Worm (Caenorhabditis elegans) whole organism, L3 larva: ENCODE measurements around the gene oac-29.

Source experiments
- R02D3.7 ChIP-seq: fragments of 150-350 bp; optimal IDR thresholded peaks from 2 replicates; lab custom pipeline; 2014; ENCODE audit warnings: missing biosample characterization, missing genetic modification characterization
- ZK546.5 ChIP-seq: sonication (generic microtip); optimal IDR thresholded peaks from 2 replicates; lab custom pipeline; 2017; ENCODE audit warnings: missing biosample characterization, missing genetic modification characterization
- aly-2 ChIP-seq: fragments of 150-350 bp; optimal IDR thresholded peaks from 2 replicates; lab custom pipeline; 2014; ENCODE audit warnings: missing biosample characterization, missing genetic modification characterization
- ceh-28 ChIP-seq: fragments of 150-350 bp; optimal IDR thresholded peaks from 2 replicates; lab custom pipeline; 2014; ENCODE audit warnings: missing biosample characterization, missing genetic modification reagents, missing genetic modification characterization
- ceh-82 ChIP-seq: fragments of 150-350 bp; optimal IDR thresholded peaks from 2 replicates; lab custom pipeline; 2014; ENCODE audit warnings: missing biosample characterization, missing genetic modification characterization
- ceh-9 ChIP-seq: sonication (generic microtip); optimal IDR thresholded peaks from 2 replicates; lab custom pipeline; 2018; ENCODE audit warnings: missing biosample characterization, missing genetic modification characterization
- daf-12 ChIP-seq: fragments of 150-350 bp; optimal IDR thresholded peaks from 2 replicates; lab custom pipeline; 2014; ENCODE audit warnings: missing biosample characterization, missing genetic modification reagents, missing genetic modification characterization
- egl-27 ChIP-seq: sonication (generic microtip); optimal IDR thresholded peaks from 4 replicates; lab custom pipeline; 2017; ENCODE audit warnings: missing biosample characterization, missing genetic modification reagents, missing genetic modification characterization
- egl-5 ChIP-seq: fragments of 150-350 bp; optimal IDR thresholded peaks from 2 replicates; lab custom pipeline; 2017; ENCODE audit warnings: missing biosample characterization, missing genetic modification reagents, missing genetic modification characterization, inconsistent platforms
- elt-1 ChIP-seq: fragments of 150-350 bp; optimal IDR thresholded peaks from 2 replicates; lab custom pipeline; 2014; ENCODE audit warnings: missing biosample characterization, missing genetic modification characterization
- elt-2 ChIP-seq: sonication (generic microtip); optimal IDR thresholded peaks from 2 replicates; lab custom pipeline; 2016; ENCODE audit warnings: missing genetic modification reagents, mild to moderate bottlenecking, missing genetic modification characterization, missing compliant biosample characterization
- elt-3 ChIP-seq, 3 experiments: fragments of 150-350 bp in 1 of 3; sonication (generic microtip) in 2 of 3; optimal IDR thresholded peaks; 2 replicates in 2 of 3; 4 replicates in 1 of 3; lab custom pipeline; 2014 to 2017; ENCODE audit warnings: missing biosample characterization in 3 of 3, missing genetic modification characterization in 3 of 3
- fkh-10 ChIP-seq: sonication (generic microtip); optimal IDR thresholded peaks from 2 replicates; lab custom pipeline; 2017; ENCODE audit warnings: missing biosample characterization, missing genetic modification reagents, missing genetic modification characterization
- fkh-2 ChIP-seq: fragments of 150-350 bp; optimal IDR thresholded peaks from 2 replicates; lab custom pipeline; 2014; ENCODE audit warnings: missing biosample characterization, missing genetic modification reagents, missing genetic modification characterization
- fos-1 ChIP-seq: fragments of 150-350 bp; optimal IDR thresholded peaks from 2 replicates; lab custom pipeline; 2014; ENCODE audit warnings: missing biosample characterization, missing genetic modification characterization
- hmg-11 ChIP-seq: sonication (generic microtip); optimal IDR thresholded peaks from 2 replicates; lab custom pipeline; 2016; ENCODE audit warnings: missing genetic modification characterization, missing compliant biosample characterization
- jun-1 ChIP-seq: fragments of 150-350 bp; optimal IDR thresholded peaks from 2 replicates; lab custom pipeline; 2014; ENCODE audit warnings: missing biosample characterization, missing genetic modification reagents, missing genetic modification characterization
- lin-39 ChIP-seq: fragments of 150-350 bp; optimal IDR thresholded peaks from 2 replicates; lab custom pipeline; 2018; ENCODE audit warnings: missing biosample characterization, missing genetic modification reagents, missing genetic modification characterization
- lsy-12 ChIP-seq: sonication (generic microtip); optimal IDR thresholded peaks from 2 replicates; lab custom pipeline; 2016; ENCODE audit warnings: mild to moderate bottlenecking, missing genetic modification characterization, missing compliant biosample characterization
- mdl-1 ChIP-seq: fragments of 150-350 bp; optimal IDR thresholded peaks from 2 replicates; lab custom pipeline; 2014; ENCODE audit warnings: missing biosample characterization, missing genetic modification characterization
- nfya-1 ChIP-seq: sonication (generic microtip); optimal IDR thresholded peaks from 2 replicates; lab custom pipeline; 2017; ENCODE audit warnings: missing genetic modification characterization, mild to moderate bottlenecking, missing compliant biosample characterization, antibody characterized with exemption, moderate library complexity; ENCODE audit not compliant: insufficient read depth
- nhr-12 ChIP-seq: fragments of 150-350 bp; optimal IDR thresholded peaks from 2 replicates; lab custom pipeline; 2014; ENCODE audit warnings: missing biosample characterization, missing genetic modification characterization
- nhr-23 ChIP-seq: fragments of 150-350 bp; optimal IDR thresholded peaks from 2 replicates; lab custom pipeline; 2014; ENCODE audit warnings: missing biosample characterization, missing genetic modification reagents, missing genetic modification characterization
- nhr-237 ChIP-seq: fragments of 150-350 bp; optimal IDR thresholded peaks from 2 replicates; lab custom pipeline; 2014; ENCODE audit warnings: missing biosample characterization, missing genetic modification characterization
- nhr-25 ChIP-seq: sonication (generic microtip); optimal IDR thresholded peaks from 2 replicates; lab custom pipeline; 2017; ENCODE audit warnings: missing biosample characterization, missing genetic modification characterization
- nhr-43 ChIP-seq: sonication (generic microtip); optimal IDR thresholded peaks from 2 replicates; lab custom pipeline; 2016; ENCODE audit warnings: mild to moderate bottlenecking, missing genetic modification characterization, missing compliant biosample characterization; ENCODE audit not compliant: poor library complexity, severe bottlenecking
- nhr-67 ChIP-seq: fragments of 150-350 bp; optimal IDR thresholded peaks from 2 replicates; lab custom pipeline; 2014; ENCODE audit warnings: missing biosample characterization, missing genetic modification characterization
- nhr-76 ChIP-seq: fragments of 150-350 bp; sonication (generic microtip); optimal IDR thresholded peaks from 5 replicates; lab custom pipeline; 2014; ENCODE audit warnings: missing biosample characterization, missing genetic modification characterization
- nhr-77 ChIP-seq: fragments of 150-350 bp; optimal IDR thresholded peaks from 2 replicates; lab custom pipeline; 2014; ENCODE audit warnings: missing biosample characterization, missing genetic modification characterization
- pha-4 ChIP-seq: fragments of 150-350 bp; optimal IDR thresholded peaks from 2 replicates; lab custom pipeline; 2014; ENCODE audit warnings: missing biosample characterization, missing genetic modification reagents, missing genetic modification characterization
- pqm-1 ChIP-seq: fragments of 150-350 bp; optimal IDR thresholded peaks from 2 replicates; lab custom pipeline; 2017; ENCODE audit warnings: missing biosample characterization, missing genetic modification characterization, inconsistent platforms
- sea-2 ChIP-seq: fragments of 150-350 bp; sonication (generic microtip); optimal IDR thresholded peaks from 4 replicates; lab custom pipeline; 2014; ENCODE audit warnings: missing biosample characterization, missing genetic modification reagents, missing genetic modification characterization
- skn-1 ChIP-seq: fragments of 150-350 bp; optimal IDR thresholded peaks from 2 replicates; lab custom pipeline; 2014; ENCODE audit warnings: missing biosample characterization, missing genetic modification characterization
- snpc-4 ChIP-seq: fragments of 150-350 bp; optimal IDR thresholded peaks from 2 replicates; lab custom pipeline; 2014; ENCODE audit warnings: missing biosample characterization, missing genetic modification characterization
- tbx-2 ChIP-seq: sonication (generic microtip); optimal IDR thresholded peaks from 2 replicates; lab custom pipeline; 2016; ENCODE audit warnings: mild to moderate bottlenecking, missing genetic modification characterization, missing compliant biosample characterization
- unc-39 ChIP-seq: sonication (generic microtip); optimal IDR thresholded peaks from 4 replicates; lab custom pipeline; 2017; ENCODE audit warnings: missing biosample characterization, missing genetic modification characterization
- unc-62 ChIP-seq: fragments of 150-350 bp; sonication (generic microtip); optimal IDR thresholded peaks from 4 replicates; lab custom pipeline; 2014; ENCODE audit warnings: missing biosample characterization, missing genetic modification reagents, missing genetic modification characterization
- zag-1 ChIP-seq: fragments of 150-350 bp; optimal IDR thresholded peaks from 2 replicates; lab custom pipeline; 2014; ENCODE audit warnings: missing biosample characterization, missing genetic modification characterization
- ztf-11 ChIP-seq: fragments of 150-350 bp; optimal IDR thresholded peaks from 2 replicates; lab custom pipeline; 2014; ENCODE audit warnings: missing biosample characterization, missing genetic modification characterization
- ztf-4 ChIP-seq: fragments of 150-350 bp; optimal IDR thresholded peaks from 2 replicates; lab custom pipeline; 2014; ENCODE audit warnings: missing biosample characterization, missing genetic modification characterization

The oac-29 gene

DNA sequence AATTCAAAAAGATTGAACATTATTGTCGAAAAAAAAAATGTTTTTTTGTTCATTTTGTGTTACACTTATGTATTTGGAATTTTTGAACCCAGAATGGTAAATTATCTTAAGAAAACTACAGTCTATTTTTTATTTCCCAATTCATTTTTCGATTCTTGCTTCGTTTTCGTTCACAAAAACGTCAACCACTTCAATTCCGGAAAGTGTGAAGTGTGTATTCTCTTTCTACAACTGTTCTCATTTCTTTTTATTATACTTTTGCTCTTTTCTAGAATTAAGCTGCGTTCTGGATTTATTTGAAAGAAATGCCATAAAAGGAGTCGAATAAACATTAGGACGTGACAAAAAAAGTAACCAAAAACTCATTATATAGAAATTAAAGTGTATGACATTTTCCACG is 13.2 kb downstream of the oac-29 start, which contains the start of gene F41E6.1:
Gene F41E6.1, plus strand, starts transcription at position 301 of the 400 bp plus-strand sequence.
- TF ChIP-seq nhr-12 (no peak), nhr-77 (tag; lab: Kevin White, UChicago) (no peak), lin-39 (tag; lab: Kevin White, UChicago) (no peak), pqm-1 (tag; lab: Kevin White, UChicago) (no peak), egl-27 (tag; lab: Kevin White, UChicago) (no peak), unc-62 (GFP tag; lab: Kevin White, UChicago) (no peak), fos-1 (tag; lab: Kevin White, UChicago) (no peak), fkh-10 (GFP tag; lab: Kevin White, UChicago) (no peak), daf-12 (tag; lab: Kevin White, UChicago) (no peak), ZK546.5 (tag; lab: Kevin White, UChicago) (no peak), mdl-1 (tag; lab: Kevin White, UChicago) (no peak), ztf-11 (tag; lab: Kevin White, UChicago) (no peak), hmg-11 (tag; lab: Kevin White, UChicago) (no peak), snpc-4 (tag; lab: Kevin White, UChicago) (no peak)

DNA sequence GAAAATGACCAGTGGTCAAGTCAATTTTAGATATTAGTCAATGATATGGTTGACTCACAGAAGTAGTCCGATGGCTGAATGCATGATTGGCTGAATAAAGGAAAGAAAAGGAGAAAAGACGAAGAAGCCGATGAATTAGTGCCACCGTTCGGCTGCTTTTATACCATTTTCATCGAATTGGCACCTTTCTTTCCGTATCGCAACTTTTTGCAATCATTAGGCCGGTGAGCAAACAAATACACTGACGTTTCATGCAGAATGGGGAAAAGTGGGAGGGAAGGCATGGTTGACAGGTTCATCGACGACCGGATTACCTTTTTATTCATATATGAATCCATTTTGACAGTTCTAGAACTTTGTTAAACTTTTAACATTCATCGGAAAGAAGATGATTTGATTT is 14.3 kb downstream of the oac-29 start, which contains the start of gene idpc-2:
Gene idpc-2, minus strand, starts transcription at position 101 of the 400 bp plus-strand sequence.
- TF ChIP-seq nhr-12: no peak
- TF ChIP-seq nhr-237 (tag; lab: Kevin White, UChicago): no peak
- TF ChIP-seq zag-1: no peak
- no peak for TF ChIP-seq ztf-4

DNA sequence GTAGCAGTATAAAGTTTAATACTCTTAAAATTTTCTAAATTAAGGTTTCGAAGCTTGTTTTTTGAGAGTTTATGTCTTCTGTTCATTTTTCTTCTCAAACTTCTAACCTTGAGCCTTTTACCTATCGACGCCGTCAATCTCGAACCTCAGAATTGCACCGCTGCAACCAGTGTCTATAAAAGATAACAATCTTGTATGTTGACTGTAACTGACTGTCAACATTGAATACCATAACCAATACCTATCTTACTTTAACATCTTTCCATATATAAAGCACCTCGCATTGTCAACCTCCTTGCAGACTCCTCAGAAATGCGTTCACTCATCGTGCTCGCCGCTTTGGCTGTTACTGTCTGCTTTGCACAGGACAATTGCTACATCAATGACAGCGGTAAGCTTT is 16.7 kb downstream of the oac-29 start, which contains the start of gene grd-5:
Gene grd-5, plus strand, starts transcription at position 295 of the 400 bp plus-strand sequence.
- TF ChIP-seq elt-1 (tag; lab: Kevin White, UChicago): peak; percentile 83
- TF ChIP-seq pha-4: no peak
- TF ChIP-seq nhr-43: peak; percentile 17
- no peak for TF ChIP-seq nhr-77 (tag; lab: Kevin White, UChicago)
- peak; percentile 27 for TF ChIP-seq nhr-25 (tag; lab: Kevin White, UChicago)
- no peak for TF ChIP-seq tbx-2

DNA sequence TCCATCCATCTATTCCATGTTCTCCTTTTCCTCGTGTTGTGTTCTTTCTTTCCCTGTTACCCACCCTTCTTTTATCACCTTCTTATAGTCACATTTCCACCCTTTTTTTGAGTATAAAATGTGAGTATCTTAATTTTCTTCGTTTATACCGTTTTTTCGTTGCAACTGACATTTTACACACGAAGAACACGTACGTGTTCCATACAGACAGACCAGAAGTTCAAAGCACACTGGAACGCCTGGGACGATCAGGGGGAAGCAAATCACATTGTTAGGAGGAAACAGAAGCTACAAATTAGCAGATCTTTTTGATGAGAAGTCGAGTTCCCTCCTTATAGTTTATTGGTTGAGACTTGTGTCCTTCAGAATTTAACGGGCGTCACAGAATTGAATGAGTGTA is 19.8 kb downstream of the oac-29 start:
- TF ChIP-seq hmg-11 (tag; lab: Kevin White, UChicago) (no peak), egl-27 (tag; lab: Kevin White, UChicago) (no peak), nhr-25 (tag; lab: Kevin White, UChicago) (peak; percentile 33), aly-2 (tag; lab: Kevin White, UChicago) (peak; percentile 8)

DNA sequence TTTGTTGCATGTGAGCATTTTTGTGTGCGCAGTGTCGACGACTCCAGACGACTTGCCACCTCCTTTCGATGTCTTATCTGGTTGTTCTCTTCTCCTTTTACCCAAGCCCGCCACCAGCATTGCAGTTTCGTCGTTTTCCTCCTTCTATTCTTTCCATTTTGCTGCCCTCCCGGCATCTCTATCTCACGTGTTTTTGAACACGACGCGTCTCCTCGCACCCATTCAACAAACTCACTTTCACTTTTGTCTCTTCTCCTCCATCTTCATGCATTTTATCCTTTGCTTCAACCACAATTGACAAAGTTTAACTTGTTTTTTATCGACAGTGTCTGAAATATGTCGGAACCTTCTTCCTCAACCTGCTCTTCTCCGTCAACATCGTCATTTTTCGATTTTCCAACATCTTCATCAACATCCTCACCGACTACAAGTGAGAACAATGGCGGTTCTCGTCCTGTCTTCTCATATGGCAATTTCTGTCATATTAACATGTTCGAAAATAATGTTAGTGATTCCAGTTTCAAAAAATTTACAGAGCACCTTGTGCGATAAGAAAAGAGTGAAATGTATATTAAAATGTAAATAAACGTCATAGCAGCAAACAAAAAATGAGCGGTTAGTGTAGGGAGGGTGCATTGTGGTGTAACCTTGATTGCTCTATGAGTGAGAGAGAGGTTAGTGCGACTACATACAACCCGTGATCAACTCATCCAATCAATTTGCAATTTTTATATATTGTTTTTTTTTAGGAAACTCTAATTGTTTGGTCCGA is 24.7 kb downstream of the oac-29 start, which contains the start of gene fip-4:
Gene fip-4, minus strand, starts transcription at position 636 of the 772 bp plus-strand sequence.
- TF ChIP-seq jun-1 (tag; lab: Kevin White, UChicago): peak; percentile 27
- peak; percentile 73 for TF ChIP-seq elt-2 (tag; lab: Kevin White, UChicago)
- no peak for TF ChIP-seq ceh-28
- TF ChIP-seq nhr-43: no peak
- TF ChIP-seq R02D3.7: no peak
- TF ChIP-seq nhr-237 (tag; lab: Kevin White, UChicago): no peak
- no peak for TF ChIP-seq lin-39 (tag; lab: Kevin White, UChicago)
- TF ChIP-seq nhr-12: no peak
- TF ChIP-seq fkh-10 (GFP tag; lab: Kevin White, UChicago): no peak
- peak; percentile 60 for TF ChIP-seq nhr-23 (tag; lab: Kevin White, UChicago)
- no peak for TF ChIP-seq ztf-11 (tag; lab: Kevin White, UChicago)
- TF ChIP-seq unc-62 (GFP tag; lab: Kevin White, UChicago): no peak
- TF ChIP-seq ZK546.5 (tag; lab: Kevin White, UChicago): no peak
- no peak for TF ChIP-seq skn-1 (tag; lab: Kevin White, UChicago)
- no peak for TF ChIP-seq ceh-82 (tag; lab: Kevin White, UChicago)
- TF ChIP-seq nhr-67 (tag; lab: Kevin White, UChicago): no peak
- no peak for TF ChIP-seq egl-27 (tag; lab: Kevin White, UChicago)
- no peak for TF ChIP-seq ceh-9 (tag; lab: Kevin White, UChicago)
- peak; percentile 99 for TF ChIP-seq pha-4
- TF ChIP-seq elt-1 (tag; lab: Kevin White, UChicago): no peak
- peak; percentile 76 for TF ChIP-seq pqm-1 (tag; lab: Kevin White, UChicago)
- TF ChIP-seq egl-5 (tag; lab: Kevin White, UChicago): peak; percentile 45
- peak; percentile 12 for TF ChIP-seq nfya-1 (tag; lab: Kevin White, UChicago)
- TF ChIP-seq elt-3 (tag; optimal IDR thresholded peaks at IDR 0.05; lab: Kevin White, UChicago): no peak
- TF ChIP-seq sea-2: no peak
- TF ChIP-seq nhr-76 (tag; lab: Kevin White, UChicago): no peak
- peak; percentile 91 for TF ChIP-seq nhr-25 (tag; lab: Kevin White, UChicago)
- TF ChIP-seq hmg-11 (tag; lab: Kevin White, UChicago): no peak
- TF ChIP-seq daf-12 (tag; lab: Kevin White, UChicago): no peak
- peak; percentile 18 for TF ChIP-seq snpc-4 (tag; lab: Kevin White, UChicago)
- TF ChIP-seq lsy-12 (tag; lab: Kevin White, UChicago): peak; percentile 9
- no peak for TF ChIP-seq unc-39
- no peak for TF ChIP-seq aly-2 (tag; lab: Kevin White, UChicago)
- TF ChIP-seq fkh-2: no peak
